Worm (Caenorhabditis elegans) whole organism, late embryonic: ENCODE results near the gene Y69E1A.4.

ENCODE experiments used
- C08G9.2 ChIP-seq: sonication (generic microtip); optimal IDR thresholded peaks from 2 replicates; lab custom pipeline; 2016; ENCODE audit warnings: mild to moderate bottlenecking, missing genetic modification characterization, moderate library complexity, missing compliant biosample characterization
- ceh-24 ChIP-seq: sonication (generic microtip); optimal IDR thresholded peaks from 2 replicates; lab custom pipeline; 2016; ENCODE audit warnings: mild to moderate bottlenecking, missing genetic modification characterization, missing compliant biosample characterization
- ets-4 ChIP-seq: sonication (generic microtip); optimal IDR thresholded peaks from 2 replicates; lab custom pipeline; 2016; ENCODE audit warnings: missing genetic modification characterization, missing compliant biosample characterization
- lim-6 ChIP-seq: sonication (generic microtip); optimal IDR thresholded peaks from 2 replicates; lab custom pipeline; 2016; ENCODE audit warnings: missing genetic modification characterization, missing compliant biosample characterization
- lin-11 ChIP-seq: fragments of 200-800 bp; sonication (Bioruptor generic); optimal IDR thresholded peaks from 2 replicates; lab custom pipeline; 2018; ENCODE audit warnings: mild to moderate bottlenecking, missing genetic modification characterization, missing compliant biosample characterization
- pag-3 ChIP-seq: sonication (generic microtip); optimal IDR thresholded peaks from 2 replicates; lab custom pipeline; 2016; ENCODE audit warnings: missing compliant biosample characterization, missing genetic modification characterization, borderline replicate concordance
- unc-42 ChIP-seq: sonication (generic microtip); optimal IDR thresholded peaks from 2 replicates; lab custom pipeline; 2016; ENCODE audit warnings: missing genotype, missing genetic modification characterization, missing compliant biosample characterization

- TF ChIP-seq ceh-24 (tag; lab: Kevin White, UChicago) (no peak), unc-42 (tag; lab: Kevin White, UChicago) (no peak), lim-6 (tag; lab: Kevin White, UChicago) (no peak), C08G9.2 (tag; lab: Kevin White, UChicago) (no peak), pag-3 (tag; lab: Kevin White, UChicago) (no peak), lin-11 (no peak), ets-4 (tag; lab: Kevin White, UChicago) (no peak)
These were observed 9.6 kb downstream of the Y69E1A.4 start for ce11 chrIV:10964688-10965087.
